Fruit fly (Drosophila melanogaster): ENCODE data around the gene Taf13.

Gene Taf13

dm6 chr2L:20120388-20121232, 27.0 kb upstream of the Taf13 start (continued):
- TF ChIP-seq CG6683 (GFP tag; optimal IDR thresholded peaks at IDR 0.05) (no peak), Hr39 (optimal IDR thresholded peaks at IDR 0.05) (no peak), sqz (GFP tag; optimal IDR thresholded peaks at IDR 0.05) (peak; percentile 68), CG6175 (GFP tag; IDR thresholded peaks at IDR 0.05) (peak; percentile 77), CG33557 (GFP tag; optimal IDR thresholded peaks at IDR 0.05) (peak; percentile 42), CG5180 (GFP tag; optimal IDR thresholded peaks at IDR 0.05) (peak; percentile 99), run (tag; optimal IDR thresholded peaks at IDR 0.05) (peak; percentile 10), aop (GFP tag; IDR thresholded peaks at IDR 0.05) (peak; percentile 82), ttk (GFP tag; IDR thresholded peaks at IDR 0.05) (peak; percentile 85), CG15514 (GFP tag; optimal IDR thresholded peaks at IDR 0.05) (peak; percentile 59), prd (optimal IDR thresholded peaks at IDR 0.05) (no peak), prd (GFP tag; IDR thresholded peaks at IDR 0.05) (peak; percentile 95), CG34422 (GFP tag; IDR thresholded peaks at IDR 0.05) (peak; percentile 91; the same call in 2 of the 3 replicates), HLH3B (GFP tag; IDR thresholded peaks at IDR 0.05) (peak; percentile 92), CG10654 (GFP tag; optimal IDR thresholded peaks at IDR 0.05) (peak; percentile 89), slou (GFP tag; optimal IDR thresholded peaks at IDR 0.05) (peak; percentile 90), CG9876 (GFP tag; optimal IDR thresholded peaks at IDR 0.05) (peak; percentile 96), CG9215 (GFP tag; IDR thresholded peaks at IDR 0.05) (peak; percentile 86), CG7987 (GFP tag; optimal IDR thresholded peaks at IDR 0.05) (peak; percentile 90), CG14860 (GFP tag; IDR thresholded peaks at IDR 0.05; ENCODE audit: partially characterized antibody) (peak; percentile 57; the same call in 2 of the 3 replicates), CG9797 (GFP tag; optimal IDR thresholded peaks at IDR 0.05) (peak; percentile 16), hkb (optimal IDR thresholded peaks at IDR 0.05) (peak; percentile 80), hkb (GFP tag; IDR thresholded peaks at IDR 0.05) (no peak; the same call in 1 of the 2 replicates), CG9609 (GFP tag; optimal IDR thresholded peaks at IDR 0.05) (peak; percentile 93), dysf (GFP tag; IDR thresholded peaks at IDR 0.05) (peak; percentile 93), Sry-β (GFP tag; optimal IDR thresholded peaks at IDR 0.05) (peak; percentile 67), Fer1 (GFP tag; optimal IDR thresholded peaks at IDR 0.05) (peak; percentile 49), Ptx1 (GFP tag; IDR thresholded peaks at IDR 0.05) (peak; percentile 96), dati (GFP tag; IDR thresholded peaks at IDR 0.05) (peak; percentile 84), gfzf (GFP tag; optimal IDR thresholded peaks at IDR 0.05) (peak; percentile 36), CG43689 (GFP tag; IDR thresholded peaks at IDR 0.05) (peak; percentile 60), CG11695 (GFP tag; IDR thresholded peaks at IDR 0.05) (no peak), CG11696 (GFP tag; IDR thresholded peaks at IDR 0.05) (no peak), CG15479 (GFP tag; optimal IDR thresholded peaks at IDR 0.05) (no peak), CG1792 (GFP tag; optimal IDR thresholded peaks at IDR 0.05) (peak; percentile 78), Awh (GFP tag; IDR thresholded peaks at IDR 0.05) (peak; percentile 91), CG6813 (GFP tag; optimal IDR thresholded peaks at IDR 0.05) (peak; percentile 51), da (GFP tag; optimal IDR thresholded peaks at IDR 0.05) (peak; percentile 90), sens (GFP tag) (peak; percentile 96), CG7928 (GFP tag; optimal IDR thresholded peaks at IDR 0.05) (no peak), Drgx (GFP tag; IDR thresholded peaks at IDR 0.05) (peak; percentile 44; the same call in 1 of the 2 replicates), CG6854 (GFP tag; optimal IDR thresholded peaks at IDR 0.05) (no peak), org-1 (GFP tag; optimal IDR thresholded peaks at IDR 0.05) (peak; percentile 23), HLHmδ (GFP tag; optimal IDR thresholded peaks at IDR 0.05) (peak; percentile 91), Atf3 (GFP tag; optimal IDR thresholded peaks at IDR 0.05) (peak; percentile 91), D (optimal IDR thresholded peaks at IDR 0.05) (no peak), D (GFP tag; optimal IDR thresholded peaks at IDR 0.05) (peak; percentile 57), fd64A (GFP tag; optimal IDR thresholded peaks at IDR 0.05) (no peak), crol (GFP tag; IDR thresholded peaks at IDR 0.05) (no peak), zen (tag; optimal IDR thresholded peaks at IDR 0.05) (peak; percentile 76)
